Fruit fly (Drosophila melanogaster) whole organism, embryonic: Measurements from ENCODE around the gene CG43925.

Experiments used
- Antp ChIP-seq: fragments of 200-800 bp; sonication (Bioruptor generic); optimal IDR thresholded peaks from 3 replicates; lab custom pipeline; 2016; ENCODE audit warnings: missing biosample characterization, missing genetic modification characterization
- Blimp-1 ChIP-seq: fragments of 200-800 bp; sonication (Bioruptor generic); optimal IDR thresholded peaks from 3 replicates; lab custom pipeline; 2018; ENCODE audit warnings: missing biosample characterization, missing genetic modification characterization, mild to moderate bottlenecking, moderate library complexity, missing genetic modification reagents
- CG11093 ChIP-seq: fragments of 200-800 bp; sonication (Bioruptor generic); IDR thresholded peaks from 3 replicates; pipeline ENCODE4 v1.3.6; 2022; ENCODE audit warnings: missing biosample characterization, missing genetic modification characterization
- CG12071 ChIP-seq: fragments of 200-800 bp; sonication (Bioruptor generic); optimal IDR thresholded peaks from 3 replicates; lab custom pipeline; 2018; ENCODE audit warnings: missing biosample characterization, mild to moderate bottlenecking, missing genetic modification characterization
- CG12391 ChIP-seq: fragments of 200-800 bp; sonication (Bioruptor generic); optimal IDR thresholded peaks from 3 replicates; lab custom pipeline; 2018; ENCODE audit warnings: missing biosample characterization, mild to moderate bottlenecking, missing genetic modification characterization, moderate library complexity
- CG12744 ChIP-seq: fragments of 200-800 bp; sonication (Bioruptor generic); optimal IDR thresholded peaks from 2 replicates; lab custom pipeline; 2016; ENCODE audit warnings: missing biosample characterization, missing genetic modification characterization
- CG13424 ChIP-seq: fragments of 200-800 bp; sonication (Bioruptor generic); optimal IDR thresholded peaks from 2 replicates; lab custom pipeline; 2019; ENCODE audit warnings: missing biosample characterization, mild to moderate bottlenecking, missing genetic modification characterization, moderate library complexity
- CG13894 ChIP-seq: fragments of 200-800 bp; sonication (Bioruptor generic); optimal IDR thresholded peaks from 3 replicates; lab custom pipeline; 2018; ENCODE audit warnings: missing biosample characterization, mild to moderate bottlenecking, missing genetic modification characterization, moderate library complexity
- CG14014 ChIP-seq: fragments of 200-800 bp; sonication (Bioruptor generic); IDR thresholded peaks from 2 replicates; pipeline ENCODE4 v1.3.6; 2022; ENCODE audit warnings: missing biosample characterization, missing genetic modification characterization
- CG14860 ChIP-seq: fragments of 200-800 bp; sonication (Bioruptor generic); IDR thresholded peaks from 3 replicates; pipeline ENCODE4 v1.3.6; 2022; ENCODE audit warnings: missing biosample characterization, missing genetic modification characterization; ENCODE audit not compliant: partially characterized antibody
- CG15011 ChIP-seq: fragments of 200-800 bp; sonication (Bioruptor generic); optimal IDR thresholded peaks from 3 replicates; lab custom pipeline; 2018; ENCODE audit warnings: missing biosample characterization, mild to moderate bottlenecking, missing genetic modification characterization
- CG17359 ChIP-seq: fragments of 200-800 bp; sonication (Bioruptor generic); optimal IDR thresholded peaks from 3 replicates; lab custom pipeline; 2018; ENCODE audit warnings: missing biosample characterization, mild to moderate bottlenecking, missing genetic modification characterization, moderate library complexity
- CG17802 ChIP-seq: fragments of 200-800 bp; sonication (Bioruptor generic); optimal IDR thresholded peaks from 2 replicates; lab custom pipeline; 2018; ENCODE audit warnings: missing biosample characterization, mild to moderate bottlenecking, missing genetic modification characterization, moderate library complexity
- CG18476 ChIP-seq: fragments of 200-800 bp; sonication (Bioruptor generic); optimal IDR thresholded peaks from 2 replicates; lab custom pipeline; 2016; ENCODE audit warnings: missing biosample characterization, mild to moderate bottlenecking, missing genetic modification characterization
- CG42726 ChIP-seq: fragments of 200-800 bp; sonication (Bioruptor generic); IDR thresholded peaks from 2 replicates; pipeline ENCODE4 v1.3.6; 2022; ENCODE audit warnings: missing biosample characterization, missing genetic modification characterization; ENCODE audit not compliant: partially characterized antibody
- CG4404 ChIP-seq: fragments of 200-800 bp; sonication (Bioruptor generic); IDR thresholded peaks from 2 replicates; pipeline ENCODE4 v1.3.6; 2022; ENCODE audit warnings: missing biosample characterization, missing genetic modification characterization
- CG4820 ChIP-seq: fragments of 200-800 bp; sonication (Bioruptor generic); optimal IDR thresholded peaks from 3 replicates; lab custom pipeline; 2016; ENCODE audit warnings: missing biosample characterization, missing genetic modification characterization
- CG5180 ChIP-seq: fragments of 200-800 bp; sonication (Bioruptor generic); optimal IDR thresholded peaks from 3 replicates; lab custom pipeline; 2017; ENCODE audit warnings: missing biosample characterization, missing genetic modification characterization, mild to moderate bottlenecking, moderate library complexity, missing genetic modification reagents
- CG6813 ChIP-seq: fragments of 200-800 bp; sonication (Bioruptor generic); optimal IDR thresholded peaks from 2 replicates; lab custom pipeline; 2017; ENCODE audit warnings: missing biosample characterization, missing genetic modification characterization, mild to moderate bottlenecking, moderate library complexity, missing genetic modification reagents
- CG7556 ChIP-seq: fragments of 200-800 bp; sonication (Bioruptor generic); optimal IDR thresholded peaks from 2 replicates; lab custom pipeline; 2017; ENCODE audit warnings: missing biosample characterization, mild to moderate bottlenecking, missing genetic modification characterization
- CG8281 ChIP-seq: fragments of 200-800 bp; sonication (Bioruptor generic); optimal IDR thresholded peaks from 2 replicates; lab custom pipeline; 2018; ENCODE audit warnings: missing biosample characterization, mild to moderate bottlenecking, missing genetic modification characterization, moderate library complexity
- CTCF ChIP-seq: fragments of 200-800 bp; sonication (Bioruptor generic); optimal IDR thresholded peaks from 2 replicates; lab custom pipeline; 2017; ENCODE audit warnings: missing biosample characterization, mild to moderate bottlenecking, missing genetic modification characterization, moderate library complexity
- CrebB ChIP-seq: fragments of 200-800 bp; sonication (Bioruptor generic); optimal IDR thresholded peaks from 3 replicates; lab custom pipeline; 2018; ENCODE audit warnings: missing biosample characterization, mild to moderate bottlenecking, missing genetic modification characterization
- Deaf1 ChIP-seq: fragments of 200-800 bp; optimal IDR thresholded peaks from 3 replicates; lab custom pipeline; 2019; ENCODE audit warnings: missing biosample characterization, mild to moderate bottlenecking, missing genetic modification characterization, moderate library complexity
- Elba2 ChIP-seq: fragments of 200-800 bp; sonication (Bioruptor generic); optimal IDR thresholded peaks from 3 replicates; lab custom pipeline; 2016; ENCODE audit warnings: missing biosample characterization, missing genetic modification characterization
- Ets65A ChIP-seq: fragments of 200-800 bp; sonication (Bioruptor generic); peaks from one replicate; lab custom pipeline; 2016; ENCODE audit warnings: missing biosample characterization, missing genetic modification characterization
- HLH4C ChIP-seq: fragments of 200-800 bp; sonication (Bioruptor generic); IDR thresholded peaks from 3 replicates; pipeline ENCODE4 v1.3.6; 2022; ENCODE audit warnings: missing biosample characterization, missing genetic modification characterization; ENCODE audit not compliant: partially characterized antibody
- MBD-R2 ChIP-seq: fragments of 200-800 bp; sonication (Bioruptor generic); IDR thresholded peaks from 2 replicates; pipeline ENCODE4 v1.3.6; 2022; ENCODE audit warnings: missing biosample characterization, missing genetic modification characterization
- Rfx ChIP-seq: fragments of 200-800 bp; sonication (Bioruptor generic); IDR thresholded peaks from 2 replicates; pipeline ENCODE4 v1.3.6; 2022; ENCODE audit warnings: missing biosample characterization, missing genetic modification characterization
- Sin3A ChIP-seq: fragments of >200 bp; optimal IDR thresholded peaks from 2 replicates; lab custom pipeline; 2018
- Stat92E ChIP-seq, 3 experiments: fragments of >200 bp in 2 of 3; fragments of 200-800 bp in 1 of 3; sonication (Bioruptor generic) in 1 of 3; optimal IDR thresholded peaks; 2 replicates each; lab custom pipeline; 2017 to 2019; ENCODE audit warnings: missing biosample characterization in 3 of 3, missing genetic modification characterization in 3 of 3, mild to moderate bottlenecking in 1 of 3, moderate library complexity in 1 of 3
- ac ChIP-seq: fragments of 200-800 bp; sonication (Bioruptor generic); optimal IDR thresholded peaks from 3 replicates; lab custom pipeline; 2017; ENCODE audit warnings: missing biosample characterization, mild to moderate bottlenecking, missing genetic modification characterization
- amos ChIP-seq: fragments of 200-800 bp; sonication (Bioruptor generic); IDR thresholded peaks from 2 replicates; pipeline ENCODE4 v1.3.6; 2022; ENCODE audit warnings: missing biosample characterization, missing genetic modification characterization; ENCODE audit not compliant: partially characterized antibody
- btn ChIP-seq: fragments of 200-800 bp; sonication (Bioruptor generic); optimal IDR thresholded peaks from 2 replicates; lab custom pipeline; 2016; ENCODE audit warnings: missing biosample characterization, missing genetic modification characterization
- chn ChIP-seq: fragments of 200-800 bp; sonication (Bioruptor generic); optimal IDR thresholded peaks from 2 replicates; lab custom pipeline; 2016; ENCODE audit warnings: missing biosample characterization, missing genetic modification characterization
- dimm ChIP-seq: fragments of 200-800 bp; sonication (Bioruptor generic); IDR thresholded peaks from 2 replicates; pipeline ENCODE4 v1.3.6; 2022; ENCODE audit warnings: missing biosample characterization, missing genetic modification characterization
- fru ChIP-seq: fragments of >200 bp; optimal IDR thresholded peaks from 2 replicates; lab custom pipeline; 2017
- gcm2 ChIP-seq: fragments of 200-800 bp; sonication (Bioruptor generic); optimal IDR thresholded peaks from 2 replicates; lab custom pipeline; 2016; ENCODE audit warnings: missing biosample characterization, missing genetic modification characterization
- hb ChIP-seq: fragments of 200-800 bp; sonication (Bioruptor generic); IDR thresholded peaks from 3 replicates; pipeline ENCODE4 v1.3.6; 2022; ENCODE audit warnings: missing biosample characterization, missing genetic modification characterization; ENCODE audit not compliant: partially characterized antibody
- knrl ChIP-seq: fragments of 200-800 bp; sonication (Bioruptor generic); IDR thresholded peaks from 3 replicates; pipeline ENCODE4 v1.3.6; 2022; ENCODE audit warnings: missing biosample characterization, missing genetic modification characterization; ENCODE audit not compliant: partially characterized antibody
- lbe ChIP-seq: fragments of 200-800 bp; sonication (Bioruptor generic); optimal IDR thresholded peaks from 2 replicates; lab custom pipeline; 2016; ENCODE audit warnings: missing biosample characterization, mild to moderate bottlenecking, missing genetic modification characterization
- phol ChIP-seq: fragments of 200-800 bp; sonication (Bioruptor generic); optimal IDR thresholded peaks from 3 replicates; lab custom pipeline; 2018; ENCODE audit warnings: missing biosample characterization, mild to moderate bottlenecking, missing genetic modification characterization, moderate library complexity
- sd ChIP-seq: fragments of 200-800 bp; sonication (Bioruptor generic); optimal IDR thresholded peaks from 3 replicates; lab custom pipeline; 2018; ENCODE audit warnings: missing biosample characterization, mild to moderate bottlenecking, missing genetic modification characterization, moderate library complexity
- tgo ChIP-seq: fragments of 200-800 bp; sonication (Bioruptor generic); IDR thresholded peaks from 3 replicates; pipeline ENCODE4 v1.3.6; 2022; ENCODE audit warnings: missing biosample characterization, missing genetic modification characterization
- toy ChIP-seq: fragments of 200-800 bp; sonication (Bioruptor generic); IDR thresholded peaks from 2 replicates; pipeline ENCODE4 v1.3.6; 2022; ENCODE audit warnings: missing biosample characterization, missing genetic modification characterization
- ttk ChIP-seq: fragments of 200-800 bp; sonication (Bioruptor generic); IDR thresholded peaks from 2 replicates; pipeline ENCODE4 v2.1.2; 2022; ENCODE audit warnings: missing biosample characterization, missing genetic modification characterization
- tup ChIP-seq: fragments of 200-800 bp; sonication (Bioruptor generic); optimal IDR thresholded peaks from 2 replicates; lab custom pipeline; 2016; ENCODE audit warnings: missing biosample characterization, mild to moderate bottlenecking, missing genetic modification characterization, moderate library complexity
- wdn ChIP-seq: fragments of 200-800 bp; sonication (Bioruptor generic); IDR thresholded peaks from 2 replicates; pipeline ENCODE4 v1.3.6; 2022; ENCODE audit warnings: missing biosample characterization, missing genetic modification characterization
- wek ChIP-seq: fragments of 200-800 bp; sonication (Bioruptor generic); optimal IDR thresholded peaks from 3 replicates; lab custom pipeline; 2018; ENCODE audit warnings: missing biosample characterization, mild to moderate bottlenecking, missing genetic modification characterization, moderate library complexity
- zfh2 ChIP-seq: fragments of 200-800 bp; sonication (Bioruptor generic); optimal IDR thresholded peaks from 2 replicates; lab custom pipeline; 2016; ENCODE audit warnings: missing biosample characterization, missing genetic modification characterization

The CG43925 gene

dm6 chr2L:13219281-13220092 is 43.3 kb downstream of the CG43925 start, which contains the start of the genes CG9426 and mRF1 (continued):
- TF ChIP-seq Deaf1 (tag; lab: Kevin White, UChicago) = no peak
- no peak for TF ChIP-seq CTCF (GFP tag; lab: Kevin White, UChicago)
- TF ChIP-seq ttk = no peak
- TF ChIP-seq CG12071 (GFP tag; lab: Kevin White, UChicago) = no peak
- no peak for TF ChIP-seq CG11093
- TF ChIP-seq CG17802 = no peak
- peak; percentile 14 for TF ChIP-seq CG12744
- TF ChIP-seq Rfx = peak; percentile 42
- peak; percentile 3 for TF ChIP-seq CG13894
- TF ChIP-seq fru = no peak
- peak; percentile 94 for TF ChIP-seq hb (GFP tag; lab: Robert Waterston, UW)
- no peak for TF ChIP-seq btn (GFP tag; lab: Kevin White, UChicago)
- TF ChIP-seq amos (GFP tag; lab: Robert Waterston, UW) = peak; percentile 97
- TF ChIP-seq chn (GFP tag; lab: Kevin White, UChicago) = no peak
- peak; percentile 94 for TF ChIP-seq CG14860 (GFP tag; lab: Robert Waterston, UW)
- peak; percentile 20 for TF ChIP-seq zfh2
- TF ChIP-seq CG4404 (GFP tag; lab: Robert Waterston, UW) = no peak
- no peak for TF ChIP-seq Ets65A
- TF ChIP-seq tup = no peak
- no peak for TF ChIP-seq ac (GFP tag; lab: Kevin White, UChicago)
- TF ChIP-seq CG7556 (GFP tag; lab: Kevin White, UChicago) = no peak
- TF ChIP-seq CG14014 = no peak
- no peak for TF ChIP-seq wek (GFP tag; lab: Kevin White, UChicago)
- TF ChIP-seq Sin3A = peak; percentile 59
- no peak for TF ChIP-seq CG8281 (tag; lab: Kevin White, UChicago)
- no peak for TF ChIP-seq dimm (GFP tag; lab: Robert Waterston, UW)
- peak; percentile 34 for TF ChIP-seq lbe (GFP tag; lab: Kevin White, UChicago)
- no peak for TF ChIP-seq toy (GFP tag; lab: Robert Waterston, UW)
- no peak for TF ChIP-seq Blimp-1 (GFP tag; lab: Kevin White, UChicago)
- peak; percentile 37 for TF ChIP-seq sd (tag; lab: Kevin White, UChicago)
- peak; percentile 83 for TF ChIP-seq MBD-R2
- TF ChIP-seq CG42726 = peak; percentile 97
- TF ChIP-seq phol (tag; lab: Kevin White, UChicago) = peak; percentile 22
- no peak for TF ChIP-seq wdn (GFP tag; lab: Robert Waterston, UW)
- peak; percentile 97 for TF ChIP-seq HLH4C
- TF ChIP-seq knrl (GFP tag; lab: Robert Waterston, UW) = peak; percentile 96
- no peak for TF ChIP-seq CG4820 (GFP tag; lab: Kevin White, UChicago)
- no peak for TF ChIP-seq Antp (GFP tag; lab: Kevin White, UChicago)
- no peak for TF ChIP-seq CG13424 (tag; lab: Kevin White, UChicago)
- TF ChIP-seq tgo (GFP tag; lab: Robert Waterston, UW) = no peak
- peak in 1 of 3 experiments; percentile 34 for TF ChIP-seq Stat92E (GFP tag; optimal IDR thresholded peaks at IDR 0.05; lab: Kevin White, UChicago)
- TF ChIP-seq CrebB (tag; lab: Kevin White, UChicago) = no peak
- TF ChIP-seq Elba2 (GFP tag; lab: Kevin White, UChicago) = peak; percentile 86
- TF ChIP-seq CG12391 = peak; percentile 50
- TF ChIP-seq gcm2 (GFP tag; lab: Kevin White, UChicago) = no peak
- TF ChIP-seq CG15011 (GFP tag; lab: Kevin White, UChicago) = no peak
- no peak for TF ChIP-seq CG18476 (GFP tag; lab: Kevin White, UChicago)
- no peak for TF ChIP-seq CG5180 (GFP tag; lab: Kevin White, UChicago)
- TF ChIP-seq CG17359 = peak; percentile 20
- no peak for TF ChIP-seq CG6813 (GFP tag; lab: Kevin White, UChicago)
